Worm (Caenorhabditis elegans) whole organism, mixed stage, embryonic: ENCODE measurements around the gene mtm-3.

Experiments
- ceh-39 ChIP-seq: fragments of 150-350 bp; optimal IDR thresholded peaks from 2 replicates; lab custom pipeline; 2014; ENCODE audit warnings: missing biosample characterization, missing genetic modification characterization
- elt-1 ChIP-seq: sonication (generic microtip); optimal IDR thresholded peaks from 2 replicates; lab custom pipeline; 2017; ENCODE audit warnings: missing genetic modification characterization, mild to moderate bottlenecking, missing compliant biosample characterization, antibody characterized with exemption, moderate library complexity, borderline replicate concordance; ENCODE audit not compliant: insufficient read depth
- mls-2 ChIP-seq: sonication (generic microtip); optimal IDR thresholded peaks from 2 replicates; lab custom pipeline; 2016; ENCODE audit warnings: mild to moderate bottlenecking, missing genetic modification characterization, moderate library complexity, missing compliant biosample characterization
- nhr-237 ChIP-seq: fragments of 150-350 bp; optimal IDR thresholded peaks from 2 replicates; lab custom pipeline; 2014; ENCODE audit warnings: missing biosample characterization, missing genetic modification characterization
- snpc-4 ChIP-seq: fragments of 150-350 bp; optimal IDR thresholded peaks from 2 replicates; lab custom pipeline; 2014; ENCODE audit warnings: missing biosample characterization, missing genetic modification characterization
- sptf-1 ChIP-seq: sonication (generic microtip); optimal IDR thresholded peaks from 2 replicates; lab custom pipeline; 2017; ENCODE audit warnings: mild to moderate bottlenecking, missing genetic modification characterization, moderate library complexity, missing compliant biosample characterization
- unc-39 ChIP-seq: fragments of 150-350 bp; optimal IDR thresholded peaks from 2 replicates; lab custom pipeline; 2014; ENCODE audit warnings: missing biosample characterization, missing genetic modification characterization
- zip-8 ChIP-seq: fragments of 150-350 bp; optimal IDR thresholded peaks from 2 replicates; lab custom pipeline; 2014; ENCODE audit warnings: missing biosample characterization, missing genetic modification characterization

DNA sequence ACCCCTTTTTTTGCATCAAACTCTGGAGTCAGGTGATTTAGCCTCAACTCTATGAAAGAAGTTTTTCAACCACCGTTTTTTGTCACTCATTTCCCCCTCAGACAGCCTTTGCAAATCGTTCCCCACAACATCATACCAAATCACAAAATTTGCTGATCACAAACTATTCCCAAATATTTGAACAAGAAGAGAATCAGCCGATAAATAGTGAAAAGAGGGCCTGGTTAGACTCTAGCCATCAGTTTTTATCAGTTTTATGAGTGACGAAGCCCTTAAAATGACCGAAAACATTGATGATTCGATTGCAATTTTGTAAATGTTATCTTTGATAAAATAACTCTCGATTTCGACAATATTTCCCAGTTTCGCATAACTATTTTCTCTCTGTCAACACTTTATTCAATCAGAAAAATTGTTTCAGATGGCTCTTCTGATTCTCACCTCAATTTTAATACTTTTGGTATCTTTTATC lies 34.6 kb upstream of the mtm-3 start, which contains the start of gene cyp-25A2:
- TF ChIP-seq elt-1 (tag; lab: Kevin White, UChicago) (no peak), zip-8 (tag; lab: Kevin White, UChicago) (no peak), snpc-4 (tag; lab: Kevin White, UChicago) (no peak), nhr-237 (no peak), unc-39 (tag; lab: Kevin White, UChicago) (no peak), ceh-39 (tag; lab: Kevin White, UChicago) (no peak), mls-2 (tag; lab: Kevin White, UChicago) (no peak), sptf-1 (tag; lab: Kevin White, UChicago) (no peak)
